Fruit fly (Drosophila melanogaster): ENCODE measurements around the gene pst.

Gene pst

dm6 chr3L:7367798-7368678 is 8.0 kb upstream of the pst start (continued):
- TF ChIP-seq ERR (GFP tag; optimal IDR thresholded peaks at IDR 0.05): no peak
- TF ChIP-seq CG30020 (tag; optimal IDR thresholded peaks at IDR 0.05): no peak
- no peak for TF ChIP-seq hth (optimal IDR thresholded peaks at IDR 0.05)
- TF ChIP-seq B-H1 (GFP tag; IDR thresholded peaks at IDR 0.05): no peak
- no peak for TF ChIP-seq trh (GFP tag; optimal IDR thresholded peaks at IDR 0.05)
- TF ChIP-seq NfI (GFP tag; optimal IDR thresholded peaks at IDR 0.05): peak; percentile 21
- TF ChIP-seq CG10267 (tag; optimal IDR thresholded peaks at IDR 0.05): no peak
- TF ChIP-seq CG7963 (GFP tag; IDR thresholded peaks at IDR 0.05; ENCODE audit: partially characterized antibody): no peak
- TF ChIP-seq H2.0 (GFP tag; IDR thresholded peaks at IDR 0.05): no peak
- no peak for TF ChIP-seq CG1233 (GFP tag; optimal IDR thresholded peaks at IDR 0.05)
- TF ChIP-seq bcd (GFP tag; optimal IDR thresholded peaks at IDR 0.05): peak; percentile 27
- TF ChIP-seq GATAe (GFP tag; conservative IDR thresholded peaks at IDR 0.05): 0 out of 2 replicates have a peak, but pooled peaks have one; percentile 31
- TF ChIP-seq Drgx (GFP tag; IDR thresholded peaks at IDR 0.05): no peak
- no peak for TF ChIP-seq CG3407 (GFP tag; optimal IDR thresholded peaks at IDR 0.05)
- TF ChIP-seq CG6683 (GFP tag; optimal IDR thresholded peaks at IDR 0.05): no peak
- TF ChIP-seq bbx (GFP tag; IDR thresholded peaks at IDR 0.05; ENCODE audit: partially characterized antibody): no peak
- no peak for TF ChIP-seq CG6175 (GFP tag; IDR thresholded peaks at IDR 0.05)
- TF ChIP-seq Doc2 (GFP tag; IDR thresholded peaks at IDR 0.05): no peak
- peak; percentile 94; the same call in 2 of the 3 replicates for TF ChIP-seq sr (GFP tag; IDR thresholded peaks at IDR 0.05)
- no peak for TF ChIP-seq CG15073 (GFP tag; optimal IDR thresholded peaks at IDR 0.05)
- TF ChIP-seq aop (GFP tag; IDR thresholded peaks at IDR 0.05): no peak
- TF ChIP-seq CG6791 (GFP tag; IDR thresholded peaks at IDR 0.05; ENCODE audit: partially characterized antibody): no peak
- TF ChIP-seq Side (GFP tag; optimal IDR thresholded peaks at IDR 0.05): no peak
- TF ChIP-seq prd (optimal IDR thresholded peaks at IDR 0.05): no peak
- TF ChIP-seq prd (GFP tag; IDR thresholded peaks at IDR 0.05): no peak
- no peak for TF ChIP-seq CG12155 (GFP tag; optimal IDR thresholded peaks at IDR 0.05)
- no peak for TF ChIP-seq gro (GFP tag; optimal IDR thresholded peaks at IDR 0.05)
- no peak for TF ChIP-seq Doc3 (GFP tag; IDR thresholded peaks at IDR 0.05; ENCODE audit: partially characterized antibody)
- peak; percentile 53; the same call in 2 of the 3 replicates for TF ChIP-seq CG14050 (GFP tag; IDR thresholded peaks at IDR 0.05)
- TF ChIP-seq Mrtf (GFP tag; IDR thresholded peaks at IDR 0.05): no peak
- peak; percentile 67 for TF ChIP-seq rib (GFP tag; IDR thresholded peaks at IDR 0.05)
- TF ChIP-seq Opbp (GFP tag; IDR thresholded peaks at IDR 0.05; ENCODE audit: partially characterized antibody): no peak
- TF ChIP-seq bsh (GFP tag; optimal IDR thresholded peaks at IDR 0.05): peak in 1 of 2 experiments; percentile 37
- TF ChIP-seq CG11085 (GFP tag; IDR thresholded peaks at IDR 0.05): no peak
- no peak for TF ChIP-seq CG5180 (GFP tag; optimal IDR thresholded peaks at IDR 0.05)
- TF ChIP-seq CG17802 (tag; optimal IDR thresholded peaks at IDR 0.05): no peak
- no peak for TF ChIP-seq croc (GFP tag; conservative IDR thresholded peaks at IDR 0.05)
- TF ChIP-seq vvl (GFP tag; IDR thresholded peaks at IDR 0.05): peak; percentile 49
- TF ChIP-seq CG5953 (GFP tag; IDR thresholded peaks at IDR 0.05): peak; percentile 57; the same call in 1 of the 2 replicates
- no peak for TF ChIP-seq CG6272 (GFP tag; IDR thresholded peaks at IDR 0.05)
- peak; percentile 6 for TF ChIP-seq CG8944 (GFP tag; optimal IDR thresholded peaks at IDR 0.05)
- no peak for TF ChIP-seq CG9437 (GFP tag; optimal IDR thresholded peaks at IDR 0.05)
- TF ChIP-seq Hmx (GFP tag; optimal IDR thresholded peaks at IDR 0.05): no peak
- no peak for TF ChIP-seq CG17568 (GFP tag; optimal IDR thresholded peaks at IDR 0.05)
- TF ChIP-seq CG7556 (GFP tag; optimal IDR thresholded peaks at IDR 0.05): peak; percentile 22
- TF ChIP-seq mirr (GFP tag; optimal IDR thresholded peaks at IDR 0.05): peak; percentile 94
- TF ChIP-seq Usf (GFP tag; optimal IDR thresholded peaks at IDR 0.05): no peak
- no peak for TF ChIP-seq wdn (GFP tag; IDR thresholded peaks at IDR 0.05)
- TF ChIP-seq CG9215 (GFP tag; IDR thresholded peaks at IDR 0.05): no peak
- no peak for TF ChIP-seq trem (tag; optimal IDR thresholded peaks at IDR 0.05)

Measured in whole organism, embryonic.